Fruit fly (Drosophila melanogaster): ENCODE measurements around the gene Nepl6.

Nepl6 gene

dm6 chr2L:6348327-6348726 is 37.0 kb downstream of the Nepl6 start, which contains the start of gene CG9497:
Gene CG9497, minus strand, starts transcription at chr2L:6348427.
- no peak for TF ChIP-seq CG9948 (tag; optimal IDR thresholded peaks at IDR 0.05)
- TF ChIP-seq CG17806 (tag; optimal IDR thresholded peaks at IDR 0.05), result no peak
- no peak for TF ChIP-seq Pif1A (GFP tag; optimal IDR thresholded peaks at IDR 0.05)
- TF ChIP-seq CG32121 (GFP tag; IDR thresholded peaks at IDR 0.05), result no peak
- no peak for TF ChIP-seq CG4496 (GFP tag; IDR thresholded peaks at IDR 0.05)
- no peak for TF ChIP-seq fd96Ca (GFP tag; IDR thresholded peaks at IDR 0.05)
- no peak for TF ChIP-seq CG8301 (tag; optimal IDR thresholded peaks at IDR 0.05)
- no peak for TF ChIP-seq CG15710 (tag; optimal IDR thresholded peaks at IDR 0.05)

DNA sequence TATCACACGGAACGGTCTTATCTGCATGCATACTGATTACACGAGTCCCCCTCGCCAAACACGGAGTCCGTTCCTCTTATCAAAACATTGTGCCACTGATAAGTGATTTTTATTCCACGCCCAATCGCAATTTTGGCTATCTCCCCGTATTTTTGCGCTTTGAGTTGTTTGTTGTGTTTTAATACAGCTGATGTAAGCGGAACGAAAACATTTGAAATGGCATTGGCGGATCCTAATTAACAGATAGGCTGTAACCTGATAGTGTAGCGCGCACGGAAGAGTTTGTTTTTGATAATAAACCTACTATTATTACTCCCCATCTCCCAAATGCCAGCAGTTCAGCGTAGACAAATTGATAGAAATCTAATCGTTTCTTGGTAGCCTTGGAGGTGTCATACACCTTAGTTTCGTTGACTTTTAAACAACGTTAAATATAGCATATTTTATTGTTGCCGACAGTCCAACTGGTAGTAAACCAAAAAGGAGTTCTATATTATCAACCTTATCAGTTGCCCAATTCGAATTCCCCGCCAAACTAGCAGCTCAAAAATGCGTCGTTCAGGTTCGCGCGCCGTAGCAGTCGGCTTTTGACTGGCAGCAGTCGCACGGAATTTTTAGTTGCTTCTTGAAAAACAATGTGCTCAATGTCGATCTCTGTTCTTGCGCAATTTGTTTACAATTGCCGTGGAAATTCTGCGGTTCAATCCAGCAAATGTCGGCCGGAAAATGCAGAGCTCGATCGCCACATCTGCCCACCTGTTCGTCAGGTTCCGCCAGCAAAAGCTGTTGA is 42.0 kb downstream of the Nepl6 start:
- TF ChIP-seq CG15710 (tag; optimal IDR thresholded peaks at IDR 0.05), result no peak
- peak; percentile 59; the same call in 2 of the 3 replicates for TF ChIP-seq CG4496 (GFP tag; IDR thresholded peaks at IDR 0.05)

DNA sequence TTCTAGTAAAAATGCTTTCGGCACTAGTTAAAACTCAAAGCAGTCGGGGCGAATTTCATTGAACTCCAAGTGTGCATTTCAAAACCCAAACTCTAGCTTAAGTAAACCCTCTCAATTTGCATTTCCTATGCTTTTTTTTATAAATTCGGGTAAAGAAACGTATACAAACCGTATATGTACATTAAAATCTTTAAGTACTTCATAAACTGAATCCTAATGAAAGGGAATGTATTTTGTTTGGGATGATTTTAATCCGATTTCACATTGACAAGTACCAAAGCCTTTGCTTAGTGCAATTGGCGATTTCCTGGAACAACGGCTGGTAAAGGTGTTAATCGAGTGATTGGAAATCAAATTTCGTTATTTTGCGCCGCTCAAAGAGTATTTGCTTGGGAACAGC is 44.1 kb downstream of the Nepl6 start:
- no peak for TF ChIP-seq CG9948 (tag; optimal IDR thresholded peaks at IDR 0.05)
- TF ChIP-seq CG12605 (GFP tag; IDR thresholded peaks at IDR 0.05), result no peak
- TF ChIP-seq fd96Ca (GFP tag; IDR thresholded peaks at IDR 0.05), result no peak

DNA sequence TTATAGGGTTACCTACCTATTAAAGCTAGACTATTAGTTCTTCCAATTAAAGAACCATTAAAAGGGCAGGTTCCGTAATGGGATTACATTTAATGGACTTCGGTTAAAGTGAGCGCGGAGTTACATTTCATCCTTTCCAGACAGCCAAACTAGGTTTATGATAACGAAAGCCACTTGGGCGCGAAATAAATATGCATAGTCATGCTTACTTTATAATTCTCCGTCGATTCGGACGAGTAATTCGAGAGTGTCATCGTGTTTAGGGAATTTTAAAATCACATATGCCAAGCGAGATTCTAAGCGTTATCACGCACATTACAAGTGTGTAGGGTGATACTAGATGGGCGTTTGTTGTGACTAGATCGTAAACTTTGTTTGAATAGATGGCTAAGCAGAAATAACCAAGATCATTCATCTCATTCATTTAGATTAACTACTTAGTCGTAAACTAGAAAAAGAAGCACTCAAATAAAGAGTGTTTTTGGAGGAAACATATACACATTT is 45.0 kb downstream of the Nepl6 start:
- TF ChIP-seq CG14655 (GFP tag; optimal IDR thresholded peaks at IDR 0.05), result no peak
- no peak for TF ChIP-seq CG4496 (GFP tag; IDR thresholded peaks at IDR 0.05)
- no peak for TF ChIP-seq CG32121 (GFP tag; IDR thresholded peaks at IDR 0.05)
- TF ChIP-seq rn (GFP tag; IDR thresholded peaks at IDR 0.05), result no peak
- no peak for TF ChIP-seq CG10348 (GFP tag; IDR thresholded peaks at IDR 0.05)
- no peak for TF ChIP-seq Pif1B (GFP tag; optimal IDR thresholded peaks at IDR 0.05)
- no peak for TF ChIP-seq CG34367 (tag; optimal IDR thresholded peaks at IDR 0.05)
- no peak for TF ChIP-seq CG8301 (tag; optimal IDR thresholded peaks at IDR 0.05)
- TF ChIP-seq CG8159 (tag; optimal IDR thresholded peaks at IDR 0.05), result no peak
- no peak for TF ChIP-seq CG12605 (GFP tag; IDR thresholded peaks at IDR 0.05)
- no peak for TF ChIP-seq CG13204 (GFP tag; optimal IDR thresholded peaks at IDR 0.05)

- TF ChIP-seq CG17806 (tag; optimal IDR thresholded peaks at IDR 0.05), result peak; percentile 23
- peak; percentile 42 for TF ChIP-seq CG4496 (GFP tag; IDR thresholded peaks at IDR 0.05)
- no peak for TF ChIP-seq Pif1A (GFP tag; optimal IDR thresholded peaks at IDR 0.05)
- TF ChIP-seq CG14655 (GFP tag; optimal IDR thresholded peaks at IDR 0.05), result no peak
- peak; percentile 13 for TF ChIP-seq CG34367 (tag; optimal IDR thresholded peaks at IDR 0.05)
- TF ChIP-seq CG10348 (GFP tag; IDR thresholded peaks at IDR 0.05), result no peak
- no peak for TF ChIP-seq CG15710 (tag; optimal IDR thresholded peaks at IDR 0.05)
- peak; percentile 39 for TF ChIP-seq Snoo (tag; optimal IDR thresholded peaks at IDR 0.05)
- TF ChIP-seq CG12605 (GFP tag; IDR thresholded peaks at IDR 0.05), result peak; percentile 56; the same call in 1 of the 2 replicates
- TF ChIP-seq fd96Ca (GFP tag; IDR thresholded peaks at IDR 0.05), result 0 out of 3 replicates have a peak, but pooled peaks have one; percentile 37
- no peak for TF ChIP-seq CG8301 (tag; optimal IDR thresholded peaks at IDR 0.05)
- no peak for TF ChIP-seq Pif1B (GFP tag; optimal IDR thresholded peaks at IDR 0.05)
- TF ChIP-seq CG13204 (GFP tag; optimal IDR thresholded peaks at IDR 0.05), result peak; percentile 99
- TF ChIP-seq Ets98B (GFP tag; IDR thresholded peaks at IDR 0.05), result no peak; the same call in 1 of the 2 replicates
- TF ChIP-seq CG9948 (tag; optimal IDR thresholded peaks at IDR 0.05), result peak; percentile 4
- TF ChIP-seq gl (tag; optimal IDR thresholded peaks at IDR 0.05), result peak; percentile 77
- no peak for TF ChIP-seq rn (GFP tag; IDR thresholded peaks at IDR 0.05)
- TF ChIP-seq D1 (tag; optimal IDR thresholded peaks at IDR 0.05), result no peak
- peak; percentile 81 for TF ChIP-seq EcR (GFP tag; optimal IDR thresholded peaks at IDR 0.05)
- no peak for TF ChIP-seq CG32121 (GFP tag; IDR thresholded peaks at IDR 0.05)
- TF ChIP-seq CG8159 (tag; optimal IDR thresholded peaks at IDR 0.05), result peak; percentile 20
These were observed 46.1 kb downstream of the Nepl6 start for dm6 chr2L:6339010-6339897.

dm6 chr2L:6338367-6338975 is 46.8 kb downstream of the Nepl6 start, which contains the start of the genes Pez and Cpr:
Gene Pez, minus strand, starts transcription at chr2L:6338671.
Gene Cpr, plus strand, starts transcription at chr2L:6338836.
- TF ChIP-seq Pif1A (GFP tag; optimal IDR thresholded peaks at IDR 0.05), result no peak
- no peak for TF ChIP-seq fd96Ca (GFP tag; IDR thresholded peaks at IDR 0.05)
- TF ChIP-seq Pif1B (GFP tag; optimal IDR thresholded peaks at IDR 0.05), result no peak
- TF ChIP-seq CG8159 (tag; optimal IDR thresholded peaks at IDR 0.05), result no peak
- no peak for TF ChIP-seq rn (GFP tag; IDR thresholded peaks at IDR 0.05)
- TF ChIP-seq Snoo (tag; optimal IDR thresholded peaks at IDR 0.05), result peak; percentile 22
- peak; percentile 67; the same call in 2 of the 3 replicates for TF ChIP-seq CG4496 (GFP tag; IDR thresholded peaks at IDR 0.05)
- no peak for TF ChIP-seq EcR (GFP tag; optimal IDR thresholded peaks at IDR 0.05)
- TF ChIP-seq CG32121 (GFP tag; IDR thresholded peaks at IDR 0.05), result no peak
- TF ChIP-seq CG17806 (tag; optimal IDR thresholded peaks at IDR 0.05), result no peak

All from whole organism, pupa.